Worm (Caenorhabditis elegans) whole organism, midembryonic: Measurements from ENCODE around the gene btb-9.
"Not testable (repeated sequence)": the region's sequence is repeated elsewhere in the genome, so short reads cannot be mapped to it uniquely, and the experiment has no call there.

Experiments
- T22C8.4 ChIP-seq: fragments of 200-800 bp; sonication (Bioruptor generic); IDR thresholded peaks from 2 replicates; pipeline ENCODE4 v1.3.6; 2022; ENCODE audit warnings: missing genetic modification characterization, missing compliant biosample characterization
- cog-1 ChIP-seq: sonication (generic microtip); optimal IDR thresholded peaks from 2 replicates; lab custom pipeline; 2016; ENCODE audit warnings: missing genetic modification characterization, missing compliant biosample characterization
- flt-1 ChIP-seq: fragments of 200-800 bp; sonication (Bioruptor generic); IDR thresholded peaks from 2 replicates; pipeline ENCODE4 v1.3.6; 2022; ENCODE audit warnings: missing genetic modification characterization, missing compliant biosample characterization
- klf-2 ChIP-seq: fragments of 200-800 bp; sonication (Bioruptor generic); conservative IDR thresholded peaks from 2 replicates; pipeline ENCODE4 v1.3.6; 2022; ENCODE audit warnings: missing genetic modification reagents, missing genetic modification characterization, missing compliant biosample characterization
- med-1 ChIP-seq: sonication (generic microtip); optimal IDR thresholded peaks from 2 replicates; lab custom pipeline; 2017; ENCODE audit warnings: missing genetic modification characterization, mild to moderate bottlenecking, missing compliant biosample characterization, antibody characterized with exemption, missing genetic modification reagents; ENCODE audit not compliant: insufficient read depth
- ref-1 ChIP-seq: fragments of 200-800 bp; sonication (Bioruptor generic); conservative IDR thresholded peaks from 2 replicates; pipeline ENCODE4 v1.3.6; 2022; ENCODE audit warnings: missing genetic modification reagents, missing genetic modification characterization, missing compliant biosample characterization
- tab-1 ChIP-seq: fragments of 200-800 bp; sonication (Bioruptor generic); IDR thresholded peaks from 2 replicates; pipeline ENCODE4 v1.3.6; 2022; ENCODE audit warnings: missing genetic modification characterization, missing compliant biosample characterization
- ztf-23 ChIP-seq: fragments of 200-800 bp; sonication (Bioruptor generic); IDR thresholded peaks from 2 replicates; pipeline ENCODE4 v1.3.6; 2022; ENCODE audit warnings: missing genetic modification reagents, missing genetic modification characterization, missing compliant biosample characterization
- ztf-29 ChIP-seq: fragments of 200-800 bp; sonication (Bioruptor generic); IDR thresholded peaks from 2 replicates; pipeline ENCODE4 v1.3.6; 2022; ENCODE audit warnings: missing genetic modification reagents, missing genetic modification characterization, missing compliant biosample characterization

Gene btb-9

ce11 chrII:1756582-1756981 lies 28.3 kb downstream of the btb-9 start, which contains the start of gene fbxb-53:
Gene fbxb-53 (plus strand): TSS chrII:1756882.
- no peak for TF ChIP-seq tab-1 (GFP tag; lab: Robert Waterston, UW)

- TF ChIP-seq T22C8.4 (GFP tag; lab: Robert Waterston, UW) (no peak), ztf-29 (no peak), med-1 (no peak), cog-1 (no peak)
Measured at ce11 chrII:1757033-1757432, 28.7 kb downstream of the btb-9 start, which contains the start of gene F36H5.10. Gene F36H5.10 (plus strand): TSS chrII:1757333.

ce11 chrII:1759602-1760001 lies 31.3 kb downstream of the btb-9 start, which contains the start of gene F36H5.18:
Gene F36H5.18 (plus strand): TSS chrII:1759902.
- TF ChIP-seq ztf-29 (no peak), cog-1 (no peak), klf-2 (GFP tag; lab: Robert Waterston, UW) (no peak), ref-1 (GFP tag; lab: Robert Waterston, UW) (no peak), tab-1 (GFP tag; lab: Robert Waterston, UW) (no peak), T22C8.4 (GFP tag; lab: Robert Waterston, UW) (no peak), flt-1 (GFP tag; lab: Robert Waterston, UW) (no peak), ztf-23 (GFP tag; lab: Robert Waterston, UW) (no peak), med-1 (no peak)

ce11 chrII:1761564-1761963 lies 33.3 kb downstream of the btb-9 start, which contains the start of gene F36H5.4:
Gene F36H5.4 (plus strand): TSS chrII:1761864.
- TF ChIP-seq med-1 (no peak), T22C8.4 (GFP tag; lab: Robert Waterston, UW) (no peak), ref-1 (GFP tag; lab: Robert Waterston, UW) (no peak), tab-1 (GFP tag; lab: Robert Waterston, UW) (no peak), ztf-29 (no peak), flt-1 (GFP tag; lab: Robert Waterston, UW) (no peak), cog-1 (no peak), ztf-23 (GFP tag; lab: Robert Waterston, UW) (no peak), klf-2 (GFP tag; lab: Robert Waterston, UW) (no peak)

- TF ChIP-seq klf-2 (GFP tag; lab: Robert Waterston, UW) (no peak), tab-1 (GFP tag; lab: Robert Waterston, UW) (no peak), flt-1 (GFP tag; lab: Robert Waterston, UW) (no peak), ztf-23 (GFP tag; lab: Robert Waterston, UW) (no peak), cog-1 (no peak), med-1 (no peak), T22C8.4 (GFP tag; lab: Robert Waterston, UW) (no peak), ztf-29 (no peak), ref-1 (GFP tag; lab: Robert Waterston, UW) (no peak)
Measured at ce11 chrII:1763072-1763471, 34.8 kb downstream of the btb-9 start, which contains the start of gene math-28. Gene math-28 (plus strand): TSS chrII:1763372.

- TF ChIP-seq cog-1: no peak
- TF ChIP-seq flt-1 (GFP tag; lab: Robert Waterston, UW): no peak
- no peak for TF ChIP-seq ztf-23 (GFP tag; lab: Robert Waterston, UW)
- no peak for TF ChIP-seq ztf-29
- no peak for TF ChIP-seq T22C8.4 (GFP tag; lab: Robert Waterston, UW)
- no peak for TF ChIP-seq med-1
- no peak for TF ChIP-seq tab-1 (GFP tag; lab: Robert Waterston, UW)
- TF ChIP-seq klf-2 (GFP tag; lab: Robert Waterston, UW): no peak
- TF ChIP-seq ref-1 (GFP tag; lab: Robert Waterston, UW): no peak
Measured at ce11 chrII:1766715-1767114, 38.4 kb downstream of the btb-9 start.

ce11 chrII:1771347-1771746 lies 43.0 kb downstream of the btb-9 start, which contains the start of gene math-26:
Gene math-26 (plus strand): TSS chrII:1771647.
- not testable (repeated sequence) for TF ChIP-seq tab-1 (GFP tag; lab: Robert Waterston, UW); ref-1 (GFP tag; lab: Robert Waterston, UW); ztf-29

- no peak for TF ChIP-seq flt-1 (GFP tag; lab: Robert Waterston, UW)
- TF ChIP-seq tab-1 (GFP tag; lab: Robert Waterston, UW): no peak
- no peak for TF ChIP-seq med-1
- no peak for TF ChIP-seq ref-1 (GFP tag; lab: Robert Waterston, UW)
- no peak for TF ChIP-seq T22C8.4 (GFP tag; lab: Robert Waterston, UW)
- TF ChIP-seq ztf-23 (GFP tag; lab: Robert Waterston, UW): no peak
- TF ChIP-seq klf-2 (GFP tag; lab: Robert Waterston, UW): no peak
- TF ChIP-seq ztf-29: no peak
- no peak for TF ChIP-seq cog-1
Measured at ce11 chrII:1771785-1772184, 43.5 kb downstream of the btb-9 start, which contains the start of gene math-3. Gene math-3 (plus strand): TSS chrII:1772085.

- TF ChIP-seq cog-1; ztf-29; ref-1 (GFP tag; lab: Robert Waterston, UW): not testable (repeated sequence)
Measured at ce11 chrII:1775234-1775633, 46.9 kb downstream of the btb-9 start, which contains the start of gene F36H5.14. Gene F36H5.14 (plus strand): TSS chrII:1775534.
